Fruit fly (Drosophila melanogaster): ENCODE data around the gene CG4213.

CG4213 gene

dm6 chr2L:427338-428234, 25.6 kb upstream of the CG4213 start (continued):
- TF ChIP-seq Hsf (GFP tag; optimal IDR thresholded peaks at IDR 0.05): peak; percentile 13
- no peak for TF ChIP-seq klu (GFP tag; IDR thresholded peaks at IDR 0.05)
- TF ChIP-seq CG11247 (GFP tag; IDR thresholded peaks at IDR 0.05): no peak; the same call in 1 of the 2 replicates
- no peak for TF ChIP-seq CG1647 (GFP tag; optimal IDR thresholded peaks at IDR 0.05)
- TF ChIP-seq Usf (GFP tag; optimal IDR thresholded peaks at IDR 0.05): no peak
- TF ChIP-seq CG43689 (GFP tag; IDR thresholded peaks at IDR 0.05): no peak
- TF ChIP-seq gem (tag; optimal IDR thresholded peaks at IDR 0.05): peak; percentile 49
- no peak for TF ChIP-seq NK7.1 (GFP tag; optimal IDR thresholded peaks at IDR 0.05)
- no peak for TF ChIP-seq Ravus (GFP tag; IDR thresholded peaks at IDR 0.05)
- TF ChIP-seq ato (GFP tag; IDR thresholded peaks at IDR 0.05; ENCODE audit: partially characterized antibody): no peak
- peak; percentile 60 for TF ChIP-seq ara (GFP tag; IDR thresholded peaks at IDR 0.05)
- TF ChIP-seq jing (GFP tag; optimal IDR thresholded peaks at IDR 0.05): no peak
- TF ChIP-seq CG7987 (GFP tag; optimal IDR thresholded peaks at IDR 0.05): no peak
- no peak for TF ChIP-seq ac (GFP tag; optimal IDR thresholded peaks at IDR 0.05)
- TF ChIP-seq CG7963 (GFP tag; IDR thresholded peaks at IDR 0.05; ENCODE audit: partially characterized antibody): no peak
- TF ChIP-seq CTCF (GFP tag; optimal IDR thresholded peaks at IDR 0.05): no peak
- TF ChIP-seq ap (GFP tag; IDR thresholded peaks at IDR 0.05): no peak
- no peak for TF ChIP-seq CG11093 (GFP tag; IDR thresholded peaks at IDR 0.05)
- TF ChIP-seq Gsc (GFP tag; IDR thresholded peaks at IDR 0.05): no peak
- TF ChIP-seq CG9797 (GFP tag; optimal IDR thresholded peaks at IDR 0.05): no peak
- TF ChIP-seq Rfx (GFP tag; IDR thresholded peaks at IDR 0.05): no peak
- peak; percentile 16 for TF ChIP-seq CG6813 (GFP tag; optimal IDR thresholded peaks at IDR 0.05)
- TF ChIP-seq BtbVII (GFP tag; optimal IDR thresholded peaks at IDR 0.05): no peak
- TF ChIP-seq Lhr (GFP tag; optimal IDR thresholded peaks at IDR 0.05): no peak
- TF ChIP-seq bowl (GFP tag; IDR thresholded peaks at IDR 0.05): no peak
- no peak for TF ChIP-seq CG15269 (tag; optimal IDR thresholded peaks at IDR 0.05)
- no peak for TF ChIP-seq CG3726 (GFP tag; IDR thresholded peaks at IDR 0.05)
- TF ChIP-seq Med (GFP tag): peak; percentile 44
- TF ChIP-seq NfI (GFP tag; optimal IDR thresholded peaks at IDR 0.05): no peak
- no peak for TF ChIP-seq NC2β (GFP tag; optimal IDR thresholded peaks at IDR 0.05)
- TF ChIP-seq D (optimal IDR thresholded peaks at IDR 0.05): no peak
- TF ChIP-seq D (GFP tag; optimal IDR thresholded peaks at IDR 0.05): no peak
- no peak for TF ChIP-seq H2.0 (GFP tag; IDR thresholded peaks at IDR 0.05)
- TF ChIP-seq chm (GFP tag; IDR thresholded peaks at IDR 0.05): peak; percentile 24; the same call in 1 of the 2 replicates
- no peak for TF ChIP-seq gro (GFP tag; optimal IDR thresholded peaks at IDR 0.05)
- no peak for TF ChIP-seq CG12219 (GFP tag; optimal IDR thresholded peaks at IDR 0.05)
- TF ChIP-seq CG1602 (GFP tag; optimal IDR thresholded peaks at IDR 0.05): no peak
- TF ChIP-seq CG2202 (tag; optimal IDR thresholded peaks at IDR 0.05): no peak
- no peak for TF ChIP-seq fd102C (GFP tag; optimal IDR thresholded peaks at IDR 0.05)
- TF ChIP-seq Awh (GFP tag; IDR thresholded peaks at IDR 0.05): no peak
- TF ChIP-seq zen (tag; optimal IDR thresholded peaks at IDR 0.05): no peak
- TF ChIP-seq CG10565 (GFP tag; optimal IDR thresholded peaks at IDR 0.05): no peak
- TF ChIP-seq slbo (GFP tag; IDR thresholded peaks at IDR 0.05): peak; percentile 37
- TF ChIP-seq salm (tag; optimal IDR thresholded peaks at IDR 0.05): no peak
- peak; percentile 23 for TF ChIP-seq Blimp-1 (GFP tag; optimal IDR thresholded peaks at IDR 0.05)
- no peak for TF ChIP-seq CG12744 (GFP tag; optimal IDR thresholded peaks at IDR 0.05)
- no peak for TF ChIP-seq h (optimal IDR thresholded peaks at IDR 0.05)
- no peak for TF ChIP-seq cwo (GFP tag; optimal IDR thresholded peaks at IDR 0.05)
- TF ChIP-seq CG4707 (GFP tag; optimal IDR thresholded peaks at IDR 0.05): no peak
- no peak for TF ChIP-seq CG16863 (GFP tag; optimal IDR thresholded peaks at IDR 0.05)
- no peak for TF ChIP-seq Abd-B (GFP tag; optimal IDR thresholded peaks at IDR 0.05)

All from whole organism, embryonic.